Worm (Caenorhabditis elegans): ENCODE results near the gene nspa-8.
"Not testable (repeated sequence)": the region's sequence is repeated elsewhere in the genome, so short reads cannot be mapped to it uniquely, and the experiment has no call there.

The nspa-8 gene

ce11 chrV:14826952-14827351 is at the start of gene nspa-8:
nspa-8 (minus strand) TSS chrV:14827052.
- not testable (repeated sequence) for TF ChIP-seq nhr-77, pqm-1, zag-1 (tag; optimal IDR thresholded peaks at IDR 0.05)

ce11 chrV:14876257-14876656 is 49.4 kb upstream of the nspa-8 start:
- TF ChIP-seq pha-4 (tag; optimal IDR thresholded peaks at IDR 0.05) (no peak), nhr-237 (tag; optimal IDR thresholded peaks at IDR 0.05) (no peak), mdl-1 (tag; optimal IDR thresholded peaks at IDR 0.05) (no peak), ceh-9 (tag; optimal IDR thresholded peaks at IDR 0.05) (no peak), elt-3 (tag; optimal IDR thresholded peaks at IDR 0.05) (peak in 1 of 3 experiments; percentile 3), nhr-28 (tag; optimal IDR thresholded peaks at IDR 0.05) (no peak), lsy-12 (tag; optimal IDR thresholded peaks at IDR 0.05) (no peak), pqm-1 (tag; optimal IDR thresholded peaks at IDR 0.05) (no peak), ceh-16 (tag; optimal IDR thresholded peaks at IDR 0.05) (no peak), hmg-11 (tag; optimal IDR thresholded peaks at IDR 0.05) (no peak), fkh-2 (tag; optimal IDR thresholded peaks at IDR 0.05) (no peak), lin-15B (tag; optimal IDR thresholded peaks at IDR 0.05) (peak; percentile 17), lin-39 (tag; optimal IDR thresholded peaks at IDR 0.05) (no peak), aly-2 (tag; optimal IDR thresholded peaks at IDR 0.05) (no peak), nhr-77 (tag; optimal IDR thresholded peaks at IDR 0.05) (no peak), ztf-4 (tag; optimal IDR thresholded peaks at IDR 0.05) (no peak), ceh-28 (tag; optimal IDR thresholded peaks at IDR 0.05) (no peak), fos-1 (tag; optimal IDR thresholded peaks at IDR 0.05) (no peak), sea-2 (GFP tag; optimal IDR thresholded peaks at IDR 0.05) (no peak), mml-1 (tag; optimal IDR thresholded peaks at IDR 0.05) (no peak), nfya-1 (tag; optimal IDR thresholded peaks at IDR 0.05; ENCODE audit: insufficient read depth) (peak; percentile 31), daf-12 (tag; optimal IDR thresholded peaks at IDR 0.05) (no peak), eor-1 (tag; optimal IDR thresholded peaks at IDR 0.05) (no peak), R02D3.7 (tag; optimal IDR thresholded peaks at IDR 0.05) (no peak), nhr-43 (tag; optimal IDR thresholded peaks at IDR 0.05; ENCODE audit: poor library complexity, severe bottlenecking) (no peak), ZK546.5 (tag; optimal IDR thresholded peaks at IDR 0.05) (no peak), nhr-76 (tag; optimal IDR thresholded peaks at IDR 0.05) (no peak), tbx-2 (tag; optimal IDR thresholded peaks at IDR 0.05) (peak; percentile 16), nhr-11 (tag; optimal IDR thresholded peaks at IDR 0.05) (no peak), skn-1 (tag; optimal IDR thresholded peaks at IDR 0.05) (no peak), elt-2 (tag; optimal IDR thresholded peaks at IDR 0.05) (peak; percentile 0), snpc-4 (tag; optimal IDR thresholded peaks at IDR 0.05) (peak; percentile 98), egl-5 (tag; optimal IDR thresholded peaks at IDR 0.05) (no peak), unc-39 (tag; optimal IDR thresholded peaks at IDR 0.05) (no peak), elt-1 (tag; optimal IDR thresholded peaks at IDR 0.05) (no peak), ama-1 (optimal IDR thresholded peaks at IDR 0.05) (no peak), jun-1 (tag; optimal IDR thresholded peaks at IDR 0.05) (no peak), nhr-67 (tag; optimal IDR thresholded peaks at IDR 0.05) (no peak), nhr-12 (tag; optimal IDR thresholded peaks at IDR 0.05) (no peak), zag-1 (tag; optimal IDR thresholded peaks at IDR 0.05) (no peak), nhr-23 (tag; optimal IDR thresholded peaks at IDR 0.05) (peak; percentile 3), ceh-82 (tag; optimal IDR thresholded peaks at IDR 0.05) (no peak), egl-27 (tag; optimal IDR thresholded peaks at IDR 0.05) (no peak), unc-62 (GFP tag; optimal IDR thresholded peaks at IDR 0.05) (no peak), nhr-25 (tag; optimal IDR thresholded peaks at IDR 0.05) (no peak), fkh-10 (GFP tag; optimal IDR thresholded peaks at IDR 0.05) (no peak), ztf-11 (tag; optimal IDR thresholded peaks at IDR 0.05) (no peak)
